Fruit fly (Drosophila melanogaster) whole organism, embryonic: ENCODE results near the gene Hpd.
A peak's percentile ranks its signal among the peaks of the same experiment; 100 is the strongest.

Source experiments
- CG10543 ChIP-seq: fragments of 200-800 bp; sonication (Bioruptor generic); optimal IDR thresholded peaks from 3 replicates; lab custom pipeline; 2017; ENCODE audit warnings: missing biosample characterization, mild to moderate bottlenecking, missing genetic modification characterization, moderate library complexity
- CG13123 ChIP-seq: fragments of 200-800 bp; sonication (Bioruptor generic); optimal IDR thresholded peaks from 2 replicates; lab custom pipeline; 2016; ENCODE audit warnings: missing biosample characterization, missing genetic modification characterization
- CG14860 ChIP-seq: fragments of 200-800 bp; sonication (Bioruptor generic); IDR thresholded peaks from 3 replicates; pipeline ENCODE4 v1.3.6; 2022; ENCODE audit warnings: missing biosample characterization, missing genetic modification characterization; ENCODE audit not compliant: partially characterized antibody
- CG15011 ChIP-seq: fragments of 200-800 bp; sonication (Bioruptor generic); optimal IDR thresholded peaks from 3 replicates; lab custom pipeline; 2018; ENCODE audit warnings: missing biosample characterization, mild to moderate bottlenecking, missing genetic modification characterization
- CG15514 ChIP-seq: fragments of 200-800 bp; sonication (Bioruptor generic); optimal IDR thresholded peaks from 3 replicates; lab custom pipeline; 2017; ENCODE audit warnings: missing biosample characterization, missing genetic modification characterization, mild to moderate bottlenecking, moderate library complexity, missing genetic modification reagents
- CG17385 ChIP-seq: fragments of 200-800 bp; sonication (Bioruptor generic); optimal IDR thresholded peaks from 3 replicates; lab custom pipeline; 2018; ENCODE audit warnings: missing biosample characterization, mild to moderate bottlenecking, missing genetic modification characterization
- CG18476 ChIP-seq: fragments of 200-800 bp; sonication (Bioruptor generic); optimal IDR thresholded peaks from 2 replicates; lab custom pipeline; 2016; ENCODE audit warnings: missing biosample characterization, mild to moderate bottlenecking, missing genetic modification characterization
- CG31388 ChIP-seq: fragments of 200-800 bp; sonication (Bioruptor generic); optimal IDR thresholded peaks from 2 replicates; lab custom pipeline; 2016; ENCODE audit warnings: missing biosample characterization, missing genetic modification characterization
- CG32532 ChIP-seq: fragments of 200-800 bp; sonication (Bioruptor generic); IDR thresholded peaks from 2 replicates; pipeline ENCODE4 v1.3.6; 2022; ENCODE audit warnings: missing biosample characterization, missing genetic modification characterization
- CG34224 ChIP-seq: fragments of 200-800 bp; sonication (Bioruptor generic); IDR thresholded peaks from 3 replicates; pipeline ENCODE4 v1.3.6; 2022; ENCODE audit warnings: missing biosample characterization, missing genetic modification characterization; ENCODE audit not compliant: partially characterized antibody
- CG3838 ChIP-seq: fragments of 200-800 bp; sonication (Bioruptor generic); optimal IDR thresholded peaks from 3 replicates; lab custom pipeline; 2016; ENCODE audit warnings: missing biosample characterization, missing genetic modification characterization
- CG3847 ChIP-seq: fragments of 200-800 bp; sonication (Bioruptor generic); IDR thresholded peaks from 2 replicates; pipeline ENCODE4 v1.3.6; 2022; ENCODE audit warnings: missing biosample characterization, missing genetic modification characterization
- CG4328 ChIP-seq: fragments of 200-800 bp; sonication (Bioruptor generic); optimal IDR thresholded peaks from 3 replicates; lab custom pipeline; 2017; ENCODE audit warnings: missing biosample characterization, missing genetic modification reagents, missing genetic modification characterization
- CG4404 ChIP-seq: fragments of 200-800 bp; sonication (Bioruptor generic); IDR thresholded peaks from 2 replicates; pipeline ENCODE4 v1.3.6; 2022; ENCODE audit warnings: missing biosample characterization, missing genetic modification characterization
- CG4854 ChIP-seq: fragments of 200-800 bp; sonication (Bioruptor generic); optimal IDR thresholded peaks from 2 replicates; lab custom pipeline; 2016; ENCODE audit warnings: missing biosample characterization, missing genetic modification characterization, inconsistent platforms
- CG6175 ChIP-seq: fragments of 200-800 bp; sonication (Bioruptor generic); IDR thresholded peaks from 3 replicates; pipeline ENCODE4 v1.3.6; 2022; ENCODE audit warnings: missing biosample characterization, missing genetic modification characterization
- CG7357 ChIP-seq: fragments of 200-800 bp; sonication (Bioruptor generic); IDR thresholded peaks from 3 replicates; pipeline ENCODE4 v1.3.6; 2022; ENCODE audit warnings: missing biosample characterization, missing genetic modification characterization
- CG7839 ChIP-seq: fragments of 200-800 bp; sonication (Bioruptor generic); optimal IDR thresholded peaks from 3 replicates; lab custom pipeline; 2018; ENCODE audit warnings: missing biosample characterization, mild to moderate bottlenecking, missing genetic modification characterization, moderate library complexity
- CG9817 ChIP-seq: fragments of 200-800 bp; sonication (Bioruptor generic); optimal IDR thresholded peaks from 2 replicates; lab custom pipeline; 2018; ENCODE audit warnings: missing biosample characterization, mild to moderate bottlenecking, missing genetic modification characterization, moderate library complexity
- Chrac-16 ChIP-seq: fragments of 200-800 bp; sonication (Bioruptor generic); optimal IDR thresholded peaks from 3 replicates; lab custom pipeline; 2016; ENCODE audit warnings: missing biosample characterization, missing genetic modification characterization
- Ets65A ChIP-seq: fragments of 200-800 bp; sonication (Bioruptor generic); peaks from one replicate; lab custom pipeline; 2016; ENCODE audit warnings: missing biosample characterization, missing genetic modification characterization
- Gug ChIP-seq: fragments of 200-800 bp; sonication (Bioruptor generic); IDR thresholded peaks from 4 replicates; pipeline ENCODE4 v1.3.6; 2022; ENCODE audit warnings: missing biosample characterization, missing genetic modification characterization
- Hand ChIP-seq: fragments of 200-800 bp; sonication (Bioruptor generic); optimal IDR thresholded peaks from 2 replicates; lab custom pipeline; 2017; ENCODE audit warnings: mild to moderate bottlenecking, missing biosample characterization, missing genetic modification reagents, missing genetic modification characterization
- Jarid2 ChIP-seq: fragments of 200-800 bp; sonication (Bioruptor generic); optimal IDR thresholded peaks from 3 replicates; lab custom pipeline; 2017; ENCODE audit warnings: mild to moderate bottlenecking, missing biosample characterization, missing genetic modification reagents, missing genetic modification characterization
- NC2α ChIP-seq: fragments of 200-800 bp; sonication (Bioruptor generic); optimal IDR thresholded peaks from 2 replicates; lab custom pipeline; 2016; ENCODE audit warnings: missing biosample characterization, missing genetic modification characterization
- Nf-YC ChIP-seq: fragments of 200-800 bp; optimal IDR thresholded peaks from 3 replicates; lab custom pipeline; 2019; ENCODE audit warnings: missing biosample characterization, mild to moderate bottlenecking, missing genetic modification characterization, moderate library complexity
- Ptx1 ChIP-seq: fragments of 200-800 bp; sonication (Bioruptor generic); IDR thresholded peaks from 2 replicates; pipeline ENCODE4 v1.3.6; 2022; ENCODE audit warnings: missing biosample characterization, missing genetic modification characterization
- Rx ChIP-seq: fragments of 200-800 bp; sonication (Bioruptor generic); IDR thresholded peaks from 2 replicates; pipeline ENCODE4 v1.3.6; 2022; ENCODE audit warnings: missing biosample characterization, missing genetic modification characterization
- Sox102F ChIP-seq: fragments of 200-800 bp; sonication (Bioruptor generic); optimal IDR thresholded peaks from 2 replicates; lab custom pipeline; 2018; ENCODE audit warnings: missing biosample characterization, mild to moderate bottlenecking, missing genetic modification characterization, moderate library complexity
- Stat92E ChIP-seq, 3 experiments: fragments of >200 bp in 2 of 3; fragments of 200-800 bp in 1 of 3; sonication (Bioruptor generic) in 1 of 3; optimal IDR thresholded peaks; 2 replicates each; lab custom pipeline; 2017 to 2019; ENCODE audit warnings: missing biosample characterization in 3 of 3, missing genetic modification characterization in 3 of 3, mild to moderate bottlenecking in 1 of 3, moderate library complexity in 1 of 3
- YL-1 ChIP-seq: fragments of 200-800 bp; sonication (Bioruptor generic); optimal IDR thresholded peaks from 3 replicates; lab custom pipeline; 2017; ENCODE audit warnings: missing biosample characterization, mild to moderate bottlenecking, missing genetic modification characterization
- ato ChIP-seq: fragments of 200-800 bp; sonication (Bioruptor generic); IDR thresholded peaks from 2 replicates; pipeline ENCODE4 v1.3.6; 2022; ENCODE audit warnings: missing biosample characterization, missing genetic modification characterization; ENCODE audit not compliant: partially characterized antibody
- az2 ChIP-seq: fragments of 200-800 bp; sonication (Bioruptor generic); optimal IDR thresholded peaks from 3 replicates; lab custom pipeline; 2016; ENCODE audit warnings: missing biosample characterization, missing genetic modification characterization
- bsh ChIP-seq, 2 experiments: fragments of 200-800 bp; sonication (Bioruptor generic); optimal IDR thresholded peaks; 2 replicates each; lab custom pipeline; 2017 to 2018; ENCODE audit warnings: mild to moderate bottlenecking in 2 of 2, missing biosample characterization in 2 of 2, missing genetic modification characterization in 2 of 2, moderate library complexity in 1 of 2
- btn ChIP-seq: fragments of 200-800 bp; sonication (Bioruptor generic); optimal IDR thresholded peaks from 2 replicates; lab custom pipeline; 2016; ENCODE audit warnings: missing biosample characterization, missing genetic modification characterization
- crol ChIP-seq: fragments of 200-800 bp; sonication (Bioruptor generic); IDR thresholded peaks from 2 replicates; pipeline ENCODE4 v1.3.6; 2022; ENCODE audit warnings: missing biosample characterization, missing genetic modification characterization
- dmrt99B ChIP-seq: fragments of 200-800 bp; sonication (Bioruptor generic); optimal IDR thresholded peaks from 2 replicates; lab custom pipeline; 2018; ENCODE audit warnings: missing biosample characterization, mild to moderate bottlenecking, missing genetic modification characterization, moderate library complexity
- her ChIP-seq: fragments of 200-800 bp; sonication (Bioruptor generic); optimal IDR thresholded peaks from 2 replicates; lab custom pipeline; 2016; ENCODE audit warnings: missing biosample characterization, missing genetic modification characterization
- hth ChIP-seq: fragments of >200 bp; optimal IDR thresholded peaks from 2 replicates; lab custom pipeline; 2017; ENCODE audit warnings: inconsistent platforms
- jumu ChIP-seq: fragments of 200-800 bp; sonication (Bioruptor generic); optimal IDR thresholded peaks from 3 replicates; lab custom pipeline; 2016; ENCODE audit warnings: missing biosample characterization, missing genetic modification characterization
- mam ChIP-seq: fragments of 200-800 bp; sonication (Bioruptor generic); optimal IDR thresholded peaks from 3 replicates; lab custom pipeline; 2016; ENCODE audit warnings: missing biosample characterization, missing genetic modification characterization
- pros ChIP-seq: fragments of 200-800 bp; sonication (Bioruptor generic); optimal IDR thresholded peaks from 3 replicates; lab custom pipeline; 2019; ENCODE audit warnings: missing biosample characterization, mild to moderate bottlenecking, missing genetic modification characterization, moderate library complexity
- pzg ChIP-seq: fragments of 200-800 bp; sonication (Bioruptor generic); optimal IDR thresholded peaks from 3 replicates; lab custom pipeline; 2018; ENCODE audit warnings: missing biosample characterization, mild to moderate bottlenecking, missing genetic modification characterization, moderate library complexity
- salm ChIP-seq: fragments of 200-800 bp; sonication (Bioruptor generic); optimal IDR thresholded peaks from 2 replicates; lab custom pipeline; 2018; ENCODE audit warnings: missing biosample characterization, mild to moderate bottlenecking, missing genetic modification characterization
- schlank ChIP-seq: fragments of 200-800 bp; sonication (Bioruptor generic); optimal IDR thresholded peaks from 2 replicates; lab custom pipeline; 2018; ENCODE audit warnings: missing biosample characterization, mild to moderate bottlenecking, missing genetic modification characterization
- sr ChIP-seq: fragments of 200-800 bp; sonication (Bioruptor generic); IDR thresholded peaks from 3 replicates; pipeline ENCODE4 v1.3.6; 2022; ENCODE audit warnings: missing biosample characterization, missing genetic modification characterization
- tap ChIP-seq: fragments of 200-800 bp; optimal IDR thresholded peaks from 3 replicates; lab custom pipeline; 2019; ENCODE audit warnings: missing biosample characterization, mild to moderate bottlenecking, missing genetic modification characterization, moderate library complexity
- unpg ChIP-seq: fragments of 200-800 bp; sonication (Bioruptor generic); optimal IDR thresholded peaks from 3 replicates; lab custom pipeline; 2018; ENCODE audit warnings: missing biosample characterization, mild to moderate bottlenecking, missing genetic modification characterization, moderate library complexity
- vfl ChIP-seq: fragments of 200-800 bp; sonication (Bioruptor generic); optimal IDR thresholded peaks from 2 replicates; lab custom pipeline; 2016; ENCODE audit warnings: missing biosample characterization, missing genetic modification characterization
- wor ChIP-seq: fragments of 200-800 bp; sonication (Bioruptor generic); IDR thresholded peaks from 2 replicates; pipeline ENCODE4 v1.3.6; 2022; ENCODE audit warnings: missing biosample characterization, missing genetic modification characterization
- yki ChIP-seq: fragments of >200 bp; optimal IDR thresholded peaks from 3 replicates; lab custom pipeline; 2018

Gene Hpd

DNA sequence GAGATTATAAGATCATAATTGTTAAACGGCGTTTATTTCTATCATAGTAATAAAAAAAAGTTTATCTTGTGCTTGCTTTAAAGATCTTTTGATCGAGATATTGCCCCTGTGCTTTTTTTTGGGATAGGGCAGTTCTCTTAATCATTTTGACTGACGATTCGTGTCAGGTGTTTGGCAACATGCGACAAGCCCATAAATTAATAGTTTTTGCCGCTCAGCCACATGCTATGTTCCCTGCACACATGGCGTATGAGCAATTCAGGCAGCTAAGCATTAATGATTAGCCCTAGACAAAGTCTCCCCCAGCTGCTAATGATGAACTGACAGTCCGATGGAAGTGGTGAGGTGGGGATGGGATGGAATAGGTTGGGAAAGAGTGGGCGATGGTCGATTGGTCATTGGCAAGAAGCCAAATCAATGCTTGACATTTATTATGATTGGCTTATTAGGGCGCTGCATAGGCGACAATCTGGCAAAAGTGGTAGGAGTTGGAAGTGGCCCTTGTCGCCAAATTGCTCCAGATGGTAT lies 1.3 kb upstream of the Hpd start:
- TF ChIP-seq jumu (GFP tag; lab: Kevin White, UChicago): no peak
- no peak for TF ChIP-seq CG13123
- no peak for TF ChIP-seq btn (GFP tag; lab: Kevin White, UChicago)
- TF ChIP-seq CG34224: no peak
- no peak for TF ChIP-seq tap (tag; lab: Kevin White, UChicago)
- no peak for TF ChIP-seq CG7357 (GFP tag; lab: Robert Waterston, UW)
- no peak for TF ChIP-seq CG15514 (GFP tag; lab: Kevin White, UChicago)
- TF ChIP-seq dmrt99B (tag; lab: Kevin White, UChicago): no peak
- peak; percentile 98 for TF ChIP-seq sr (GFP tag; lab: Robert Waterston, UW)
- no peak for TF ChIP-seq Sox102F (GFP tag; lab: Kevin White, UChicago)
- TF ChIP-seq Ets65A (GFP tag; lab: Kevin White, UChicago): no peak
- no peak for TF ChIP-seq CG32532 (GFP tag; lab: Robert Waterston, UW)
- TF ChIP-seq Stat92E (GFP tag; optimal IDR thresholded peaks at IDR 0.05; lab: Kevin White, UChicago): no peak
- TF ChIP-seq CG31388 (GFP tag; lab: Kevin White, UChicago): no peak
- no peak for TF ChIP-seq CG9817
- no peak for TF ChIP-seq CG3847
- no peak for TF ChIP-seq salm (tag; lab: Kevin White, UChicago)
- TF ChIP-seq az2 (GFP tag; lab: Kevin White, UChicago): no peak
- TF ChIP-seq mam (GFP tag; lab: Kevin White, UChicago): no peak
- no peak for TF ChIP-seq NC2α (GFP tag; lab: Kevin White, UChicago)
- no peak for TF ChIP-seq CG18476 (GFP tag; lab: Kevin White, UChicago)
- no peak for TF ChIP-seq Gug (GFP tag; lab: Robert Waterston, UW)
- 0 out of 2 replicates have a peak, but pooled peaks have one; percentile 5 for TF ChIP-seq Ptx1 (GFP tag; lab: Robert Waterston, UW)
- TF ChIP-seq CG4854 (GFP tag; lab: Kevin White, UChicago): no peak
- no peak for TF ChIP-seq CG14860 (GFP tag; lab: Robert Waterston, UW)
- TF ChIP-seq Nf-YC (tag; lab: Kevin White, UChicago): no peak
- TF ChIP-seq CG10543 (GFP tag; lab: Kevin White, UChicago): peak; percentile 53
- TF ChIP-seq wor (GFP tag; lab: Robert Waterston, UW): no peak
- TF ChIP-seq pzg (GFP tag; lab: Kevin White, UChicago): no peak
- TF ChIP-seq vfl (GFP tag; lab: Kevin White, UChicago): no peak
- peak; percentile 25; the same call in 1 of the 2 replicates for TF ChIP-seq crol (GFP tag; lab: Robert Waterston, UW)
- no peak for TF ChIP-seq pros
- TF ChIP-seq CG4328 (GFP tag; lab: Kevin White, UChicago): peak; percentile 44
- TF ChIP-seq unpg: no peak
- no peak for TF ChIP-seq CG7839
- TF ChIP-seq ato (GFP tag; lab: Robert Waterston, UW): no peak
- TF ChIP-seq Jarid2: no peak
- TF ChIP-seq yki (lab: Kevin White, UChicago): no peak
- TF ChIP-seq hth (lab: Kevin White, UChicago): no peak
- no peak for TF ChIP-seq Chrac-16
- no peak for TF ChIP-seq CG4404
- TF ChIP-seq CG15011 (GFP tag; lab: Kevin White, UChicago): no peak
- no peak for TF ChIP-seq schlank
- no peak for TF ChIP-seq bsh (GFP tag; optimal IDR thresholded peaks at IDR 0.05; lab: Kevin White, UChicago)
- no peak for TF ChIP-seq Hand (GFP tag; lab: Kevin White, UChicago)
- no peak for TF ChIP-seq CG6175 (GFP tag; lab: Robert Waterston, UW)
- TF ChIP-seq CG3838: no peak
- no peak for TF ChIP-seq Rx
- TF ChIP-seq CG17385 (GFP tag; lab: Kevin White, UChicago): no peak
- TF ChIP-seq YL-1 (GFP tag; lab: Kevin White, UChicago): no peak
- TF ChIP-seq her (GFP tag; lab: Kevin White, UChicago): no peak
